Worm (Caenorhabditis elegans): ENCODE results near the gene F44A6.3.

The F44A6.3 gene

DNA sequence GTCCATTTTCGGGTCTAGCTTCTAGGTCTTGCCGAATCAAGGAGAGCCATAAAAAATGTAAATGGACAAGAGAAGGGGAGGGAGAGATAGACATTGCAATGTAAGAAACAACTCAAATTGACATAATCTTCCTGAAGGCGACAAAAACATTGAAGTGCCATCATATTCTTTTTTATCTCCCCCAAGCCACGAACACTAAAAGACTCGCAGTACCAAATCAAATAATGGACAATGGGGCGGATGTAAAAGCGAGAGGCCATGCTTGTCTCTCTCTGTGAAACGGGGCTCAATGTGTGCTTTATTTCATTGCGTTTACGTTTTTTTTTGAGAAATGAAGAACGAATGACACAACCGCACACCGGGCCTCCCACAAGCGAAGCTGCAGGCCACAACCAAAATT, 13.3 kb downstream of the F44A6.3 start:
- TF ChIP-seq dao-5 (tag; optimal IDR thresholded peaks at IDR 0.05) (no peak), him-1 (tag; optimal IDR thresholded peaks at IDR 0.05) (no peak)

DNA sequence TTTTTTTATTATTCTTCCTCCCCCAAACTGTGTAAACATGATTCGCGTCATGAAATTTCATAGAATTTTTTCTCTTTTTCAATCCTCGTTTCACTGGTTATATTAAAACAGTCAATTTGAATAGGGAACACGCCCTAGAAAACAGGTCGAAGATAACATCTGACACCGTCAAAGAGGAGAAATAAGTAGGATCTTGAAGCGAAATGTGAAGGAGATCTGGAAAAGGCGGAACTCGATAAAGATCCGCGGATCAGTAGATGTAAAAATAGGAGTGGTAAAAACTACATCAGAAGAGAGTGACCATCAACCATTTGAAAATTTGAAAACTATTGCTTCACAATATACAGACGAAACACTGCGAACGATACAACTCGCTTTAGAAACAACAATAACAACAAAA, 14.6 kb downstream of the F44A6.3 start:
- no peak for TF ChIP-seq W03F9.2 (tag; optimal IDR thresholded peaks at IDR 0.05)

DNA sequence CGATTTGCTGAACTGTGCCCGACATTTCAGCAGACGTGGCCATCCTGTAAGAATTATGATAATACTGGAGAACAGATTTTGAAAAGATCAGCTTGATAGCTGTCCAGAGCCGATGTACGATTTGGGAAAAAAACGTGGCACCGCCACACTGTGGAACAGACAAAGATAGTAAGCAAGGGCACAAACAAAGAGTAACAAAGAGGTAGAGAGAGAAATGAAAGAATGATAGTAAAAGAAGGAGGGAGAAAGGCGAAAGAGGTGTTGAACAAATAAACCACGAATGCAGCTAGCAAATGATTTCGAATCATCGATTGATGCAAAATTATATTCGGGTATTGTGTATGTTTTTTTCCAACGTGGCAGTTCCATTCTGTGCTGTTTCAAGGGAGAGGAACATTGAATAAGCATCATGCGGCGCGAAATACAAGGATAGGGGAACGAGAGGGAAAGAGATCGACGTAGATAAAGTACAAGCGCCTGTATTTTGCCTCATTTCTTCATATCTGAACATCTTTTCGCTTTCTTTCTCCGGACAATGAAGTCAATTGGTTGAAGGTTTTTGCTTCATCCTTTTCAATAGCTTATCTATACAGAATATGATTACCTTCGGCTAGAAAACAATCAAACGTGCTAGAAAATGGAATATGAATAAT, 15.7 kb downstream of the F44A6.3 start, which contains the start of gene C14H10.3:
TSS of gene C14H10.3 (minus strand) at position 44 of the 653 bp plus-strand sequence.
- no peak for TF ChIP-seq dao-5 (tag; optimal IDR thresholded peaks at IDR 0.05)

DNA sequence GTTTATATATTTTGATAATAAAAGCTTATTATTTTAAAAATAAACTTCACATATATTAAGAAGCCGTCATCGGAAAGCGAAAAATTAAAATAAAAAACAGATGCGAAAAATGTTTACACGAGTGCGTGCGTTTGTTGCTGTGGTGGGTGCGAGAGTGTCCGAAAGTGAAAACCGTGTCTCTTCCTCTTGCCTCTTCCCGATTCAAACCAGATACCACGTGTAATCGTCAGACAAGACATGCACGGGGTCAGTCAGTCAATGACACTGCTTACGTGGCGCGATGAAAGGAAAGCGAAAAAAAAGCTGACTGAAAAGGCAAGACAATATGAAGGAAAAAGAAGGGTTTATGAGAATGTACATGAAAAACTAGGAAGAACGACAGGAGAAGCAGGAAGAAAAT, 18.3 kb downstream of the F44A6.3 start:
- TF ChIP-seq W03F9.2 (tag; optimal IDR thresholded peaks at IDR 0.05) (no peak), him-1 (tag; optimal IDR thresholded peaks at IDR 0.05) (no peak), dao-5 (tag; optimal IDR thresholded peaks at IDR 0.05) (no peak)

DNA sequence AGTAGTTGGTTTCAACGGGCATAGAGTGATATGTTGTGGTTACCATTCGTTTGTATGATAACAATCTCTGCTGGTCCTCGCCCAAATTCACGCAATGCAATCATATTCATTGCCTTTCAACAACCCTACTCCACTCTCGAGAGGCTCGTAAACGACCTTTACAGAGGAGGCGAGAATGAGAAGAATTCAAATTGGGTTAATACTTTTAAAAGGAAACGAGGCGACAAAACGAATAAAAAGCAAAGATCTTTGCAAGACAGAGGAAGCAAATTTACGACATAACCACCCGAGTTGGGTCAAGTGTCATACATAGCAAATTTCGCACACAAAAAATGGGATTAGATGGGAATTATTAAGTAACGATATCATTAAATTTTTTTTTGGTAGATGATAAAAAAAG, 19.8 kb downstream of the F44A6.3 start:
- TF ChIP-seq him-1 (tag; optimal IDR thresholded peaks at IDR 0.05) (no peak), dao-5 (tag; optimal IDR thresholded peaks at IDR 0.05) (no peak), W03F9.2 (tag; optimal IDR thresholded peaks at IDR 0.05) (no peak)

DNA sequence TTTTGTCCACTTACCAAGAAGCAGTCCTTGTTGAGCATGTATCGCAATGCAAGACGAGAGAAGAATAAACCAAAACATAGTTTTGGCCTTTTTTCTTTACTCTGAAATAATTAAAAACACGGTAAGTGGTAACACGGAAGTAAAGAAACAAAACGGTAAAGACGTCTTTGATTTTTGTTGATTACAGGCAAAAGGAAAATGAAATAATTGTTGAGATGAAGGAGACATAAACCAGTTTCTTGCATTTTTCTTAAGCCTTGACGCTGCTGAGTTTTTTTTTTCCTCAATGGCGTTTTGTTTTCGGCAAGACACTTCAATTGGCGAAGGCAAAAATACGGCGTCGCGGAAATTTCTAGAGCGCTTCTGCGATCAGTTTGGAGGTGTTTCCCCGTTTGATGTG, 24.3 kb downstream of the F44A6.3 start, which contains the start of gene zipt-13:
TSS of gene zipt-13 (minus strand) at position 101 of the 400 bp plus-strand sequence.
- TF ChIP-seq him-1 (tag; optimal IDR thresholded peaks at IDR 0.05) = no peak
- TF ChIP-seq W03F9.2 (tag; optimal IDR thresholded peaks at IDR 0.05) = no peak
- TF ChIP-seq dao-5 (tag; optimal IDR thresholded peaks at IDR 0.05) = no peak

DNA sequence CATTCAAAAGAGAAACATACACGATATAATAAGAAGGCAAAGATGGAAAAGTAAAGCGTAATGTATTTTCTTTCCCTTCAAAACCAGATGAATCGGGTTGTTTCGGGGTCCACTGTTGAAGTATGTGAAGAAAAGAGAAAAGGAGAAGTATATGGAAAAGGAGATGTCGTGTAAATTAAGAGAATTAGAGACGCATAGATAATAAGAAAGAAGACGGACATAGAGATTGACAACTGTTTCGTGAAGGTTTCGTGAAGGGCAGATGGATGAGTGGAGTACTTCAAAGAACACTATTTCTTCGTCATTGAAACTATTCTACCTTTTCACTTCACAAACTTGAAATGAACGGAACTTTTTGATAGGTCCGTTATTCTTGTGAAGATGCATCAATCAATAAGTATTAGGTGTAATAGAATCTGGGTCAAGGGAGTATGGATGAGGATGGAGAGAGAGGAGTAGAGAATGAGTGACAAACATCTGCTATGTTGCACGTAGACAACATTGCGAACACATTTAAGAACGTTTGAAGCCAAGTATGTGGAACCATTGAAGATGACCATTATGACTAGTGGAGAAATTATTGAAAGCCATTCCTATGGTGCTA, 25.7 kb downstream of the F44A6.3 start:
- no peak for TF ChIP-seq dao-5 (tag; optimal IDR thresholded peaks at IDR 0.05)

DNA sequence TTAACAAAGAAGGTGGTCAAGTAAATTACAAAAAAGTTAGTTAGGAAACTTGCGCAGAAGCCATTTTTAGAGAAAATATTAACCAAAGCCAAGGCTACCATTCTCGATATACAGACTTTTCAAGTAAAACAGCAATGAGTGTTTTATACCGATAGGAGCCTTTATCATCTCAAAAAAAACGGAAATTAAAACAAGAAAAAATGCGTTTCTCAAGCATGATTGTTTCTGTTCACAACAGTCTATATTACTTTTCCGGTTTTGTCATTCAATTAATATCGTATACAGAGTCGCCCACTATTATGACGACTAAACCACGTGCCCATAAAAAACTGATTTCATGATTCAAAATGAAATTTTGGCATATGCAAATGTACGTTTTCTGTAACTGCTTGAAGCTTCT, 28.4 kb downstream of the F44A6.3 start, which contains the start of gene str-74:
TSS of gene str-74 (minus strand) at position 101 of the 400 bp plus-strand sequence.
- TF ChIP-seq him-1 (tag; optimal IDR thresholded peaks at IDR 0.05) = no peak
- no peak for TF ChIP-seq W03F9.2 (tag; optimal IDR thresholded peaks at IDR 0.05)
- no peak for TF ChIP-seq dao-5 (tag; optimal IDR thresholded peaks at IDR 0.05)

DNA sequence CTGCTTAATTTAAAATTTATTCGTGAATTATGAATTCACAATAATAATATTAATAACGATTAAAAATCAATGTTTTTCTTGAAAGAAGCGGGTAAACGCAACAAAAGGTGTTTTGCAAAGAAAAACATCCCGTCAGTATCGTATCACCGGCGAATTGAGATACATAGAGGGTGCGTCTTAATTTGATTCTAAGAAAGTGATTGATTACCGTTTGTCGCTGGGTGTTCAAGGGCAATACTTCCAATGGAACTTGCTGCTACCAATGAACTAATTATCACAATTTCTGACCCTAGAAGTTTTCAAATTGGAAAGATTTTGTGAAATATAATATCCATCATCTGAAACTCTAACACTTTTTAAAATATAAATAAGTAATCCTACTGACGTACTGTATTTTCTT, 33.0 kb downstream of the F44A6.3 start:
- TF ChIP-seq W03F9.2 (tag; optimal IDR thresholded peaks at IDR 0.05) (no peak), him-1 (tag; optimal IDR thresholded peaks at IDR 0.05) (no peak), dao-5 (tag; optimal IDR thresholded peaks at IDR 0.05) (no peak)

DNA sequence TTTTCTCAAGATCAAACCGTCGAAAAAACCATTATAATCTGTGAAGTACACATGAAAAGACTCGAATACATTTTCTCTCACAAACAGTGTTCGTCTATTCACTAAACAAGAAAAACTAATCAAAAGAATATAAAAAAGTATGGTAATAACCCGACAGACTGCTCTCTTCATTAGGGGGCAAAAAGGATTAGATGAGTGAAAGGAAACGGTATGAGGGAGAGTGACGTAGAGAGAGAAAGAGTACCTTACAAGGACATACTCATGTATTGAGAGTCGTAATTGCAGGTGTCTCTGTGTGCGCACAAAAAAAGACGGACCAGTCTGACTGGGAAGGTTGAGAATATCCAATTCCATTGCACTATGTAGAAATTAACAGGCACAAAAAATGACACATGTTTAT, 37.1 kb downstream of the F44A6.3 start:
- no peak for TF ChIP-seq him-1 (tag; optimal IDR thresholded peaks at IDR 0.05)
- no peak for TF ChIP-seq dao-5 (tag; optimal IDR thresholded peaks at IDR 0.05)
- TF ChIP-seq W03F9.2 (tag; optimal IDR thresholded peaks at IDR 0.05) = no peak

DNA sequence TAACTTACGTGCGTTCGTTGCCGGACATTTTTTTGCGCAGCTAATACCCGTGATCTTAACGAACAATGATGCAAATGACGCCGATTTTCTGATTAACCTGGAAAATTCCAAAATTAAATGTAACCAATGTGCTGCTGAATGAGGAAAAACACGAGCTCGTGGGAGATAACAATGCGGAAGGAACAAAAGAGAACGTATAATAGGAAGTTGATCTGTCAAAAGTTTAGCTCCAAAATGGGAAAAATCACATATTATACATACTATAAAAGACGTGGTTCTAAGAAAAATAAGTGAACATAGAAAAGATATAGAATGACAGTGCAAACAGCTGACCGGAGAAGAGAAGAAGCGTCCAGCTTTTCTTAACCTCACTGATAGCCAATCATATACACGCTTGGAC, 40.2 kb downstream of the F44A6.3 start, which contains the start of gene C14H10.2:
TSS of gene C14H10.2 (minus strand) at position 101 of the 400 bp plus-strand sequence.
- no peak for TF ChIP-seq W03F9.2 (tag; optimal IDR thresholded peaks at IDR 0.05)
- TF ChIP-seq him-1 (tag; optimal IDR thresholded peaks at IDR 0.05) = no peak
- TF ChIP-seq dao-5 (tag; optimal IDR thresholded peaks at IDR 0.05) = no peak

DNA sequence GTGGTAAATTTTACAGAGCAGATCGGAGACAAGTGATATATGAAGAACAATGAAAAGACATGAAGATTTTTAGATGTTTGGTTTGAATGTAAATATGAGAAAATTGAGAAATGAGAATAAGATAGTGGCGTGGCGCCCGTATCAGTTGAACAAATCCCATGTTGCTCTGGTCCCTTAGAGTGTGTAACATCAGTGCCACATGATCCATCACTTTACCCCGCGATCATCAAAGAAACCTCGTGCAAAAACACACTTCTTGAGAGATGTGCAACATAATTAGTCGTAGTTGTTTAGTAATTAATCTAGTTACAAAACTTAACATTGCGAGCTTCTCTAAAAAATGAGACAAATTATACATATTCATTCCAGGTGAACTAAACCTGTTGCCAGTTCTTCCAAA, 41.5 kb downstream of the F44A6.3 start:
- TF ChIP-seq dao-5 (tag; optimal IDR thresholded peaks at IDR 0.05) (no peak), him-1 (tag; optimal IDR thresholded peaks at IDR 0.05) (no peak)

DNA sequence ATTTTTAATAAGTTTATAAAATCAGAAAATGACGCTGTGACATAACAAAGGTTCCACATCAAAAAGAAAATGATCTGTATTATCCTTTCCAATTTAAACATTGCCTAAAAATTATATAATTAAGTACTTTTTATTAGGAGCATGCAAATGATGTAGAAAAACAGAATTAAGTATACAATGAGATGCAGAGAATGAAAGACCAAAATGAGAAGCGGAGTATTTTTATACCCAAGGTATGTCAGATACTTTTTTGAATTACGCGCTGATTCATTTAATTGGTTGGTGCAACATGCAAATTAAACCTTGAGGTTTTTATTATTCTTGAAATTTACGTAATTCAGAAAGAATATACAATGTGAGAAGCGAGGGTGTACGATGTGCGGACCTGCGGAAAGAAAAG, 47.5 kb downstream of the F44A6.3 start, which contains the start of gene C32A9.1:
TSS of gene C32A9.1 (minus strand) at position 101 of the 400 bp plus-strand sequence.
- TF ChIP-seq W03F9.2 (tag; optimal IDR thresholded peaks at IDR 0.05) (no peak), dao-5 (tag; optimal IDR thresholded peaks at IDR 0.05) (no peak), him-1 (tag; optimal IDR thresholded peaks at IDR 0.05) (no peak)

DNA sequence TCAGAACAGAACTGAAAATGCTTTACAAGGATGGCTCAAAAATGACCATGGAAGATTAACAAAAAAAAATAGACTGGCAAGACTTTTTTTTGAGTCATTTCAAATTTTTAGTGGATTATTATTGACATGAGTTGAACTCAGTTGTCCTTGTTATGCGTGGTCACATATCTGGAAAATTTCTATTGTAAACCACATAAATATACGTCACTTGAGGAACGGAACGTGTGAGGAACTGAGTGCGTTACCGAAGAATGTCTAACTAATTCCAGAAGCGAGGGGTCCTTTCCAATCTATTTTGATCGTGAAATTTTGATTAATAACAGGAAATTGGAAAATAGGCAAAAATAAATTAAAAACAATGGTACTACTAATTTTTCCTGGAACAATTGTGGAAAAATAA, 49.7 kb downstream of the F44A6.3 start:
- TF ChIP-seq him-1 (tag; optimal IDR thresholded peaks at IDR 0.05) = no peak
- no peak for TF ChIP-seq dao-5 (tag; optimal IDR thresholded peaks at IDR 0.05)
- no peak for TF ChIP-seq W03F9.2 (tag; optimal IDR thresholded peaks at IDR 0.05)
